Fruit fly (Drosophila melanogaster) whole organism, adult: ENCODE measurements around the gene CG43116.

Source experiments
- CG11617 ChIP-seq: fragments of 200-800 bp; sonication (Bioruptor generic); optimal IDR thresholded peaks from 2 replicates; lab custom pipeline; 2017; ENCODE audit warnings: mild to moderate bottlenecking, missing biosample characterization, missing genetic modification reagents, missing genetic modification characterization
- CG12768 ChIP-seq: fragments of 200-800 bp; sonication (Bioruptor generic); optimal IDR thresholded peaks from 2 replicates; lab custom pipeline; 2017; ENCODE audit warnings: missing biosample characterization, missing genetic modification characterization, mild to moderate bottlenecking, moderate library complexity, missing genetic modification reagents
- CG14711 ChIP-seq: fragments of 200-800 bp; sonication (Bioruptor generic); optimal IDR thresholded peaks from 2 replicates; lab custom pipeline; 2018; ENCODE audit warnings: missing biosample characterization, mild to moderate bottlenecking, missing genetic modification characterization, moderate library complexity
- CG1620 ChIP-seq: fragments of 200-800 bp; sonication (Bioruptor generic); optimal IDR thresholded peaks from 2 replicates; lab custom pipeline; 2016; ENCODE audit warnings: missing biosample characterization, missing genetic modification characterization
- CG33017 ChIP-seq: fragments of 200-800 bp; sonication (Bioruptor generic); optimal IDR thresholded peaks from 2 replicates; lab custom pipeline; 2018; ENCODE audit warnings: missing biosample characterization, mild to moderate bottlenecking, missing genetic modification characterization, moderate library complexity
- CG5204 ChIP-seq: fragments of 200-800 bp; sonication (Bioruptor generic); optimal IDR thresholded peaks from 2 replicates; lab custom pipeline; 2016; ENCODE audit warnings: missing biosample characterization, missing genetic modification characterization
- CG7045 ChIP-seq: fragments of 200-800 bp; sonication (Bioruptor generic); optimal IDR thresholded peaks from 2 replicates; lab custom pipeline; 2017; ENCODE audit warnings: missing biosample characterization, mild to moderate bottlenecking, missing genetic modification characterization
- CG7101 ChIP-seq: fragments of 200-800 bp; sonication (Bioruptor generic); optimal IDR thresholded peaks from 2 replicates; lab custom pipeline; 2018; ENCODE audit warnings: missing biosample characterization, mild to moderate bottlenecking, missing genetic modification characterization, moderate library complexity
- Clk ChIP-seq: fragments of 200-800 bp; sonication (Bioruptor generic); optimal IDR thresholded peaks from 2 replicates; lab custom pipeline; 2017; ENCODE audit warnings: missing biosample characterization, missing genetic modification characterization
- Crg-1 ChIP-seq: fragments of 200-800 bp; sonication (Bioruptor generic); optimal IDR thresholded peaks from 2 replicates; lab custom pipeline; 2016; ENCODE audit warnings: missing biosample characterization, missing genetic modification characterization
- Hr96 ChIP-seq: fragments of 200-800 bp; sonication (Bioruptor generic); optimal IDR thresholded peaks from 2 replicates; lab custom pipeline; 2016; ENCODE audit warnings: missing biosample characterization, missing genetic modification characterization
- Mnt ChIP-seq: fragments of 200-800 bp; sonication (Bioruptor generic); optimal IDR thresholded peaks from 2 replicates; lab custom pipeline; 2016; ENCODE audit warnings: missing biosample characterization, mild to moderate bottlenecking, missing genetic modification characterization
- bab1 ChIP-seq: fragments of 200-800 bp; sonication (Bioruptor generic); optimal IDR thresholded peaks from 3 replicates; lab custom pipeline; 2019; ENCODE audit warnings: missing biosample characterization, mild to moderate bottlenecking, missing genetic modification characterization, moderate library complexity
- cic ChIP-seq: fragments of 200-800 bp; sonication (Bioruptor generic); optimal IDR thresholded peaks from 2 replicates; lab custom pipeline; 2017; ENCODE audit warnings: missing biosample characterization, mild to moderate bottlenecking, missing genetic modification characterization, moderate library complexity
- cnc ChIP-seq, 2 experiments: fragments of >200 bp; optimal IDR thresholded peaks; 2 replicates each; lab custom pipeline; 2017
- kay ChIP-seq: fragments of 200-800 bp; sonication (Bioruptor generic); peaks from one replicate; lab custom pipeline; 2016; ENCODE audit warnings: missing biosample characterization, missing genetic modification characterization, borderline replicate concordance
- ovo ChIP-seq: fragments of 200-800 bp; sonication (Bioruptor generic); optimal IDR thresholded peaks from 2 replicates; lab custom pipeline; 2016; ENCODE audit warnings: missing biosample characterization, missing genetic modification characterization
- pad ChIP-seq: fragments of 200-800 bp; sonication (Bioruptor generic); optimal IDR thresholded peaks from 3 replicates; lab custom pipeline; 2017; ENCODE audit warnings: missing biosample characterization, missing genetic modification characterization, mild to moderate bottlenecking, moderate library complexity, missing genetic modification reagents
- tj ChIP-seq: fragments of 200-800 bp; sonication (Bioruptor generic); optimal IDR thresholded peaks from 3 replicates; lab custom pipeline; 2017; ENCODE audit warnings: missing biosample characterization, mild to moderate bottlenecking, missing genetic modification characterization, moderate library complexity
- toe ChIP-seq: fragments of 200-800 bp; sonication (Bioruptor generic); optimal IDR thresholded peaks from 2 replicates; lab custom pipeline; 2016; ENCODE audit warnings: missing biosample characterization, missing genetic modification characterization

Gene CG43116

dm6 chr3R:26020244-26021171 lies 23.7 kb upstream of the CG43116 start:
- no peak for TF ChIP-seq cnc (optimal IDR thresholded peaks at IDR 0.05; lab: Kevin White, UChicago)
- no peak for TF ChIP-seq CG7045 (GFP tag; lab: Kevin White, UChicago)
- peak; percentile 27 for TF ChIP-seq CG7101 (tag; lab: Kevin White, UChicago)
- TF ChIP-seq Hr96 (GFP tag; lab: Kevin White, UChicago), result no peak
- TF ChIP-seq toe (GFP tag; lab: Kevin White, UChicago), result no peak
- TF ChIP-seq Clk, result no peak
- TF ChIP-seq kay, result peak; percentile 87
- no peak for TF ChIP-seq Mnt
- TF ChIP-seq cic (GFP tag; lab: Kevin White, UChicago), result no peak
- no peak for TF ChIP-seq ovo (GFP tag; lab: Kevin White, UChicago)
- TF ChIP-seq CG1620 (GFP tag; lab: Kevin White, UChicago), result no peak
- no peak for TF ChIP-seq bab1 (GFP tag; lab: Kevin White, UChicago)
- no peak for TF ChIP-seq CG5204 (GFP tag; lab: Kevin White, UChicago)
- TF ChIP-seq CG14711 (tag; lab: Kevin White, UChicago), result no peak
- peak; percentile 69 for TF ChIP-seq tj (GFP tag; lab: Kevin White, UChicago)
- no peak for TF ChIP-seq CG11617 (GFP tag; lab: Kevin White, UChicago)
- TF ChIP-seq pad (GFP tag; lab: Kevin White, UChicago), result no peak
- TF ChIP-seq CG33017 (tag; lab: Kevin White, UChicago), result no peak
- TF ChIP-seq Crg-1 (GFP tag; lab: Kevin White, UChicago), result no peak
- no peak for TF ChIP-seq CG12768

dm6 chr3R:26019232-26019631 lies 22.4 kb upstream of the CG43116 start:
- TF ChIP-seq cic (GFP tag; lab: Kevin White, UChicago), result no peak
- no peak for TF ChIP-seq CG5204 (GFP tag; lab: Kevin White, UChicago)
- no peak for TF ChIP-seq bab1 (GFP tag; lab: Kevin White, UChicago)
- no peak for TF ChIP-seq kay
- TF ChIP-seq Mnt, result no peak
- no peak for TF ChIP-seq tj (GFP tag; lab: Kevin White, UChicago)
- TF ChIP-seq CG12768, result no peak
- no peak for TF ChIP-seq CG14711 (tag; lab: Kevin White, UChicago)
- TF ChIP-seq cnc (optimal IDR thresholded peaks at IDR 0.05; lab: Kevin White, UChicago), result no peak
- TF ChIP-seq toe (GFP tag; lab: Kevin White, UChicago), result no peak

dm6 chr3R:26017771-26018731 lies 21.3 kb upstream of the CG43116 start:
- TF ChIP-seq Crg-1 (GFP tag; lab: Kevin White, UChicago) (no peak), CG11617 (GFP tag; lab: Kevin White, UChicago) (no peak), cic (GFP tag; lab: Kevin White, UChicago) (no peak), CG7101 (tag; lab: Kevin White, UChicago) (no peak), CG14711 (tag; lab: Kevin White, UChicago) (no peak), Hr96 (GFP tag; lab: Kevin White, UChicago) (no peak), ovo (GFP tag; lab: Kevin White, UChicago) (no peak), Mnt (no peak), CG7045 (GFP tag; lab: Kevin White, UChicago) (no peak), kay (no peak), toe (GFP tag; lab: Kevin White, UChicago) (no peak), CG12768 (no peak), CG33017 (tag; lab: Kevin White, UChicago) (no peak), CG5204 (GFP tag; lab: Kevin White, UChicago) (no peak), bab1 (GFP tag; lab: Kevin White, UChicago) (no peak), CG1620 (GFP tag; lab: Kevin White, UChicago) (no peak), tj (GFP tag; lab: Kevin White, UChicago) (no peak), cnc (optimal IDR thresholded peaks at IDR 0.05; lab: Kevin White, UChicago) (no peak)

dm6 chr3R:26017294-26017770 lies 20.5 kb upstream of the CG43116 start:
- no peak for TF ChIP-seq CG14711 (tag; lab: Kevin White, UChicago)
- no peak for TF ChIP-seq cnc (optimal IDR thresholded peaks at IDR 0.05; lab: Kevin White, UChicago)
- TF ChIP-seq Crg-1 (GFP tag; lab: Kevin White, UChicago), result no peak
- no peak for TF ChIP-seq CG7045 (GFP tag; lab: Kevin White, UChicago)
- no peak for TF ChIP-seq tj (GFP tag; lab: Kevin White, UChicago)
- TF ChIP-seq CG12768, result no peak
- no peak for TF ChIP-seq pad (GFP tag; lab: Kevin White, UChicago)
- no peak for TF ChIP-seq toe (GFP tag; lab: Kevin White, UChicago)
- TF ChIP-seq CG33017 (tag; lab: Kevin White, UChicago), result no peak
- no peak for TF ChIP-seq bab1 (GFP tag; lab: Kevin White, UChicago)
- TF ChIP-seq ovo (GFP tag; lab: Kevin White, UChicago), result no peak
- no peak for TF ChIP-seq Mnt
- no peak for TF ChIP-seq Hr96 (GFP tag; lab: Kevin White, UChicago)
- no peak for TF ChIP-seq kay
- no peak for TF ChIP-seq CG11617 (GFP tag; lab: Kevin White, UChicago)
